In genomic region chrX:5382539-5382938, dm6 we compare ENCODE assay signal across 2 fruit fly cellular contexts.
TF ChIP-seq lines count a peak whose summit lies in the region.

No protein-coding gene starts in this region.

- no peak for TF ChIP-seq CTCF in whole organism, embryonic (GFP tag; optimal IDR thresholded peaks at IDR 0.05; lab: Kevin White, UChicago)

TF ChIP-seq in whole organism, embryonic, 481 proteins besides CTCF, POLR2A, EP300 and RAD21:
- no peak for TF ChIP-seq Mrtf (GFP tag; IDR thresholded peaks at IDR 0.05; lab: Robert Waterston, UW)
- peak; percentile 98 for TF ChIP-seq CG42726 (GFP tag; IDR thresholded peaks at IDR 0.05; lab: Robert Waterston, UW; ENCODE audit: partially characterized antibody)
- no peak for TF ChIP-seq lmd (GFP tag; IDR thresholded peaks at IDR 0.05; lab: Robert Waterston, UW)
- TF ChIP-seq CG11093 (GFP tag; IDR thresholded peaks at IDR 0.05; lab: Robert Waterston, UW), result no peak
- 0 out of 3 replicates have a peak, but pooled peaks have one; percentile 28 for TF ChIP-seq knrl (GFP tag; IDR thresholded peaks at IDR 0.05; lab: Robert Waterston, UW; ENCODE audit: partially characterized antibody)
- TF ChIP-seq ato (GFP tag; IDR thresholded peaks at IDR 0.05; lab: Robert Waterston, UW; ENCODE audit: partially characterized antibody), result no peak
- no peak for TF ChIP-seq H15 (GFP tag; IDR thresholded peaks at IDR 0.05; lab: Robert Waterston, UW)
- peak; percentile 73; the same call in 1 of the 2 replicates for TF ChIP-seq CG2129 (GFP tag; IDR thresholded peaks at IDR 0.05; lab: Robert Waterston, UW; ENCODE audit: partially characterized antibody)
- TF ChIP-seq CG1233 (GFP tag; optimal IDR thresholded peaks at IDR 0.05; lab: Kevin White, UChicago), result no peak
- peak; percentile 13; the same call in 1 of the 2 replicates for TF ChIP-seq amos (GFP tag; IDR thresholded peaks at IDR 0.05; lab: Robert Waterston, UW; ENCODE audit: partially characterized antibody)
- no peak for TF ChIP-seq sima (GFP tag; optimal IDR thresholded peaks at IDR 0.05; lab: Kevin White, UChicago)
- TF ChIP-seq Usf (GFP tag; optimal IDR thresholded peaks at IDR 0.05; lab: Kevin White, UChicago), result no peak

TF ChIP-seq in whole organism, wandering third instar larva, 38 proteins besides CTCF, POLR2A, EP300 and RAD21:
- TF ChIP-seq Dfd (GFP tag; optimal IDR thresholded peaks at IDR 0.05; lab: Kevin White, UChicago) (peak; percentile 12), usp (GFP tag; optimal IDR thresholded peaks at IDR 0.05; lab: Kevin White, UChicago) (no peak)

Comparison
In these comparisons a context has a peak if more than half of its experiments do, and no peak if none do; other contexts are left out.
1. Of the 10 proteins assayed by ChIP-seq in both whole organism, embryonic and whole organism, wandering third instar larva: peak only in whole organism, embryonic: none; only in whole organism, wandering third instar larva: Dfd; in both: none; in neither: 9.